Worm (Caenorhabditis elegans): ENCODE results near the gene srv-8.

srv-8 gene

DNA sequence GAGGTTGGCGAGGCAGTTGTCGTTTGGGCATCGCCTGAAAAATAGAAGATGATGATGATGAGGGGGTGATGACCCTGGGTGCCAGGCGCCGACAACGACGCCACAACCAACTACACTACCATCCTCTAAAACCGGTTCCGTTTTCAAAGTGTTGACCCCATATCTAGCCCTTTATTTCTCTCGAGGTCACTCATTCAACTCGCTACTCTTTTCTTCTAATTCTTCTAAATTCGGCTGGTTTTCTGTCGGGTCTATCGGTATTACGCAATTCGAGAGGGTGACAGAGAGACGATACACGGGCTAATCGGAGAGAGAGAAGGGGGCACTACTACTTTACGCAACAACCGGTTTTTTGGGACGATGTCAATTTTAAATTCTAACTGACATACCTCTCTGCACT is 49.2 kb downstream of the srv-8 start:
- TF ChIP-seq ceh-32 (tag; optimal IDR thresholded peaks at IDR 0.05; ENCODE audit: poor library complexity) (no peak), nhr-25 (tag; optimal IDR thresholded peaks at IDR 0.05; ENCODE audit: borderline replicate concordance, insufficient read depth) (peak; percentile 94), D1046.2 (GFP tag; IDR thresholded peaks at IDR 0.05) (no peak), hlh-30 (tag; optimal IDR thresholded peaks at IDR 0.05; ENCODE audit: insufficient read depth) (peak; percentile 56), nhr-48 (tag; optimal IDR thresholded peaks at IDR 0.05) (peak; percentile 62), T26A8.4 (GFP tag; IDR thresholded peaks at IDR 0.05) (no peak; the same call in 1 of the 2 replicates), ZK546.5 (tag; optimal IDR thresholded peaks at IDR 0.05) (no peak), dmd-6 (GFP tag; IDR thresholded peaks at IDR 0.05) (peak; percentile 19; the same call in 1 of the 2 replicates), unc-130 (GFP tag; optimal IDR thresholded peaks at IDR 0.05) (no peak), F26F4.8 (GFP tag; conservative IDR thresholded peaks at IDR 0.05) (no peak), sdz-12 (GFP tag; optimal IDR thresholded peaks at IDR 0.05) (no peak), lim-7 (GFP tag; IDR thresholded peaks at IDR 0.05) (no peak), daf-19 (GFP tag; conservative IDR thresholded peaks at IDR 0.05) (no peak), nhr-10 (tag; optimal IDR thresholded peaks at IDR 0.05) (no peak), egl-27 (tag; optimal IDR thresholded peaks at IDR 0.05) (no peak), pha-4 (GFP tag; IDR thresholded peaks at IDR 0.05) (no peak), pha-4 (tag; optimal IDR thresholded peaks at IDR 0.05) (no peak), lir-3 (tag; optimal IDR thresholded peaks at IDR 0.05) (no peak), gei-8 (GFP tag; optimal IDR thresholded peaks at IDR 0.05) (no peak), hlh-11 (tag; optimal IDR thresholded peaks at IDR 0.05) (peak; percentile 72), vab-7 (GFP tag; IDR thresholded peaks at IDR 0.05) (no peak), nhr-11 (tag; optimal IDR thresholded peaks at IDR 0.05) (no peak), mdl-1 (tag; optimal IDR thresholded peaks at IDR 0.05) (peak in 1 of 2 experiments; percentile 68), spr-3 (GFP tag; optimal IDR thresholded peaks at IDR 0.05) (no peak), mep-1 (tag; optimal IDR thresholded peaks at IDR 0.05) (peak; percentile 74), ceh-20 (GFP tag; IDR thresholded peaks at IDR 0.05) (no peak), zip-2 (tag; optimal IDR thresholded peaks at IDR 0.05) (no peak), lin-15B (tag; optimal IDR thresholded peaks at IDR 0.05) (no peak), ceh-82 (tag; optimal IDR thresholded peaks at IDR 0.05) (no peak), spr-1 (tag; optimal IDR thresholded peaks at IDR 0.05) (no peak), nhr-77 (tag; optimal IDR thresholded peaks at IDR 0.05) (no peak), saeg-2 (GFP tag; IDR thresholded peaks at IDR 0.05) (no peak), nhr-76 (tag; optimal IDR thresholded peaks at IDR 0.05) (no peak), nhr-237 (tag; optimal IDR thresholded peaks at IDR 0.05) (no peak), pqm-1 (tag; optimal IDR thresholded peaks at IDR 0.05) (no peak), nhr-102 (tag; optimal IDR thresholded peaks at IDR 0.05) (peak; percentile 6), T20F7.1 (GFP tag; optimal IDR thresholded peaks at IDR 0.05) (no peak), ctbp-1 (GFP tag; IDR thresholded peaks at IDR 0.05) (no peak), ama-1 (optimal IDR thresholded peaks at IDR 0.05) (peak; percentile 46), tag-97 (GFP tag; IDR thresholded peaks at IDR 0.05) (no peak), zfp-3 (GFP tag; conservative IDR thresholded peaks at IDR 0.05) (no peak), lin-29 (GFP tag; IDR thresholded peaks at IDR 0.05) (no peak), lsy-2 (tag; optimal IDR thresholded peaks at IDR 0.05) (peak; percentile 21 to 43), daf-12 (tag; optimal IDR thresholded peaks at IDR 0.05) (no peak), R02D3.7 (tag; optimal IDR thresholded peaks at IDR 0.05) (no peak), hmg-1.1 (GFP tag; IDR thresholded peaks at IDR 0.05) (no peak), skn-1 (tag; optimal IDR thresholded peaks at IDR 0.05) (no peak), fkh-10 (GFP tag; optimal IDR thresholded peaks at IDR 0.05) (no peak), nhr-41 (GFP tag; IDR thresholded peaks at IDR 0.05) (no peak), nhr-111 (GFP tag; optimal IDR thresholded peaks at IDR 0.05) (no peak), snpc-1.2 (GFP tag; IDR thresholded peaks at IDR 0.05) (no peak), egl-43 (GFP tag; IDR thresholded peaks at IDR 0.05) (no peak)
